Worm (Caenorhabditis elegans): ENCODE results near the gene F44B9.9.

DNA sequence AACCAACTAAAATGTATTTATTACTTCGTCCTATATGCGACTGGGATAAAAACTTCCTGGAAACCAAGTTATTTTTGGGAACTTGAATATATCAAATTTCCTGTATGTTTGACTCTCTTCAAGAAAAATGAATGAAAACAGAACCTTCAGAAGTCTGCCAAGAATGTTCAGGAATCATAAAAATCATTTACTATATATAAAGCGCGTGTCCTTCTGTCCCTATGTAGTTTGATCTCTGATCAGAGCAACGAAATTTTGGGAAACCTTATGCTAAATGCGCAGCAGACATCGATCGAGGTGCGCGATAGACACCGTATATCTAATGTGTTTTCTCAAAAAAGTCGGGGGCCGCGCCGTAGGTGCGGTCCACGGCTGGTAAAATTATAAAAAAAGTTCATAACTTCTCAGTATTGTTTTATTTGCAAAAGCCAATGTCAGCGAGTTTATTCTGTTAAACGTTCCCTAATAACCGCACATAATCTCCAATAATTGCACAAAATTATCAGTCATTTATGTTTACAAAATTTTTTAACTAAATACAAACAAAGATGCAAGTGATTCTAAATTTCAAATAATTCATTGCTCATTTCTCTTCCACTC, 33.3 kb downstream of the F44B9.9 start:
- no peak for TF ChIP-seq flt-1 (GFP tag; IDR thresholded peaks at IDR 0.05)
- TF ChIP-seq klf-2 (GFP tag; conservative IDR thresholded peaks at IDR 0.05) = no peak
- no peak for TF ChIP-seq ztf-23 (GFP tag; IDR thresholded peaks at IDR 0.05)
- no peak for TF ChIP-seq T22C8.4 (GFP tag; IDR thresholded peaks at IDR 0.05)
- TF ChIP-seq ref-1 (GFP tag; conservative IDR thresholded peaks at IDR 0.05) = no peak
- no peak for TF ChIP-seq ztf-29 (GFP tag; IDR thresholded peaks at IDR 0.05)
- no peak for TF ChIP-seq med-1 (GFP tag; optimal IDR thresholded peaks at IDR 0.05; ENCODE audit: insufficient read depth)

All from whole organism, midembryonic.